Worm (Caenorhabditis elegans) whole organism, L1 larva: Measurements from ENCODE around the gene C33D9.6.

ENCODE experiments used
- mep-1 ChIP-seq: fragments of 150-350 bp; optimal IDR thresholded peaks from 2 replicates; lab custom pipeline; 2014; ENCODE audit warnings: missing biosample characterization, missing genetic modification characterization
- nhr-12 ChIP-seq: sonication (generic microtip); optimal IDR thresholded peaks from 2 replicates; lab custom pipeline; 2017; ENCODE audit warnings: missing biosample characterization, missing genetic modification characterization
- snpc-4 ChIP-seq: fragments of 150-350 bp; optimal IDR thresholded peaks from 2 replicates; lab custom pipeline; 2014; ENCODE audit warnings: missing biosample characterization, missing genetic modification characterization
- sox-4 ChIP-seq: sonication (generic microtip); optimal IDR thresholded peaks from 2 replicates; lab custom pipeline; 2016; ENCODE audit warnings: missing genetic modification characterization, missing compliant biosample characterization

- no peak for TF ChIP-seq sox-4 (tag; lab: Kevin White, UChicago)
- TF ChIP-seq nhr-12 (tag; lab: Kevin White, UChicago) = no peak
- TF ChIP-seq snpc-4 (tag; lab: Kevin White, UChicago) = no peak
- TF ChIP-seq mep-1 = no peak
Measured at ce11 chrIV:8821147-8821546, 43.2 kb upstream of the C33D9.6 start, which contains the start of gene T28C6.5.
